Fruit fly (Drosophila melanogaster): ENCODE data around the gene CG15465.
A peak's percentile ranks its signal among the peaks of the same experiment; 100 is the strongest.

CG15465 gene

DNA sequence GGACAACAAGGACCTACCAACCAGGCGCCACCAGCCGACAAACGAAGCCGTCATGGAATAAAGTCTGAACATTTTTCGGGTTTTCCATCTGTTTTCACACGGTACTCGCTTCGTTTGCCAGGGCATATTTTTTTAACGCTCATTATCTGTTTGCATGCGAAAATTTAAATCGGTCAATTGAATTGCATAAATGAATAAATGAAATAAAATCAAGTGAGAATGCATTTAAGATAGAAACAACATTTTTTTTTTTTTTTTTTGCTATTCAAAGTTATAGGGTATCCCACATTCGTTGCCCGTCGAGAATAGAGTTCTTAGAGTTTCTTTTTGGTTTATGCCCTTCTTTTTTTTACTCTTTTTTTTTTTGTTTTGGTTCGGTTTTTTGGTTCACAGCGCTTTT lies 200.3 kb downstream of the CG15465 start (continued):
- peak; percentile 26; the same call in 1 of the 2 replicates for TF ChIP-seq wor (GFP tag; IDR thresholded peaks at IDR 0.05)
- TF ChIP-seq Camta (GFP tag; optimal IDR thresholded peaks at IDR 0.05) = no peak
- peak; percentile 63 for TF ChIP-seq Blimp-1 (GFP tag; optimal IDR thresholded peaks at IDR 0.05)
- TF ChIP-seq Dp (GFP tag; optimal IDR thresholded peaks at IDR 0.05) = no peak
- no peak for TF ChIP-seq Drgx (GFP tag; IDR thresholded peaks at IDR 0.05)
- TF ChIP-seq CG8089 (GFP tag; optimal IDR thresholded peaks at IDR 0.05) = no peak
- TF ChIP-seq CG10366 (GFP tag; IDR thresholded peaks at IDR 0.05) = peak; percentile 17; the same call in 1 of the 2 replicates
- peak; percentile 64 for TF ChIP-seq fd96Cb (tag; optimal IDR thresholded peaks at IDR 0.05)
- no peak for TF ChIP-seq CG15601 (tag; optimal IDR thresholded peaks at IDR 0.05)
- peak; percentile 24 for TF ChIP-seq CG12659 (GFP tag; optimal IDR thresholded peaks at IDR 0.05)
- TF ChIP-seq CG18262 (tag; optimal IDR thresholded peaks at IDR 0.05) = peak; percentile 21
- TF ChIP-seq schlank (tag; optimal IDR thresholded peaks at IDR 0.05) = no peak
- peak; percentile 17 for TF ChIP-seq BtbVII (GFP tag; optimal IDR thresholded peaks at IDR 0.05)
- TF ChIP-seq CG3065 (GFP tag; optimal IDR thresholded peaks at IDR 0.05) = no peak
- TF ChIP-seq Doc3 (GFP tag; IDR thresholded peaks at IDR 0.05; ENCODE audit: partially characterized antibody) = no peak
- TF ChIP-seq CG9817 (tag; optimal IDR thresholded peaks at IDR 0.05) = peak; percentile 41
- TF ChIP-seq CG17385 (GFP tag; optimal IDR thresholded peaks at IDR 0.05) = peak; percentile 57
- TF ChIP-seq sna (GFP tag; IDR thresholded peaks at IDR 0.05; ENCODE audit: partially characterized antibody) = no peak
- TF ChIP-seq CG6272 (GFP tag; IDR thresholded peaks at IDR 0.05) = peak; percentile 44; the same call in 1 of the 2 replicates
- TF ChIP-seq Vsx1 (GFP tag; optimal IDR thresholded peaks at IDR 0.05) = no peak
- peak; percentile 51 for TF ChIP-seq HLH54F (GFP tag; optimal IDR thresholded peaks at IDR 0.05)
- no peak for TF ChIP-seq crc (GFP tag; optimal IDR thresholded peaks at IDR 0.05)
- TF ChIP-seq CG15479 (GFP tag; optimal IDR thresholded peaks at IDR 0.05) = no peak
- TF ChIP-seq dmrt11E (tag; optimal IDR thresholded peaks at IDR 0.05) = no peak
- peak; percentile 6 for TF ChIP-seq gro (GFP tag; optimal IDR thresholded peaks at IDR 0.05)
- no peak for TF ChIP-seq CG33557 (GFP tag; optimal IDR thresholded peaks at IDR 0.05)
- TF ChIP-seq CG10147 (GFP tag; optimal IDR thresholded peaks at IDR 0.05) = peak; percentile 61
- no peak for TF ChIP-seq CG3407 (GFP tag; optimal IDR thresholded peaks at IDR 0.05)
- no peak for TF ChIP-seq al (GFP tag; IDR thresholded peaks at IDR 0.05)
- peak; percentile 33 for TF ChIP-seq CG10654 (GFP tag; optimal IDR thresholded peaks at IDR 0.05)
- no peak for TF ChIP-seq tll (GFP tag; optimal IDR thresholded peaks at IDR 0.05)
- TF ChIP-seq CG6689 (GFP tag; IDR thresholded peaks at IDR 0.05) = 0 out of 2 replicates have a peak, but pooled peaks have one; percentile 15
- peak; percentile 50 for TF ChIP-seq CG13894 (tag; optimal IDR thresholded peaks at IDR 0.05)
- no peak for TF ChIP-seq CG4707 (GFP tag; optimal IDR thresholded peaks at IDR 0.05)
- peak; percentile 30 for TF ChIP-seq NfI (GFP tag; optimal IDR thresholded peaks at IDR 0.05)
- no peak for TF ChIP-seq CG2199 (GFP tag; IDR thresholded peaks at IDR 0.05)
- TF ChIP-seq ewg (GFP tag; optimal IDR thresholded peaks at IDR 0.05) = no peak
- TF ChIP-seq Sox100B (GFP tag; optimal IDR thresholded peaks at IDR 0.05) = peak; percentile 23
- peak; percentile 29 for TF ChIP-seq CG12391 (tag; optimal IDR thresholded peaks at IDR 0.05)
- peak; percentile 40; the same call in 1 of the 2 replicates for TF ChIP-seq Ptx1 (GFP tag; IDR thresholded peaks at IDR 0.05)
- no peak for TF ChIP-seq wek (GFP tag; optimal IDR thresholded peaks at IDR 0.05)
- TF ChIP-seq ftz-f1 (GFP tag; optimal IDR thresholded peaks at IDR 0.05) = no peak
- TF ChIP-seq MBD-R2 (GFP tag; IDR thresholded peaks at IDR 0.05) = no peak
- no peak for TF ChIP-seq so (GFP tag; IDR thresholded peaks at IDR 0.05)
- TF ChIP-seq usp (GFP tag; optimal IDR thresholded peaks at IDR 0.05) = no peak
- TF ChIP-seq CG30403 (GFP tag; optimal IDR thresholded peaks at IDR 0.05) = peak; percentile 46
- peak; percentile 59 for TF ChIP-seq Fer3 (tag; optimal IDR thresholded peaks at IDR 0.05)
- peak; percentile 68 for TF ChIP-seq CG17359 (tag; optimal IDR thresholded peaks at IDR 0.05)
- 0 out of 3 replicates have a peak, but pooled peaks have one; percentile 43 for TF ChIP-seq CG7357 (GFP tag; IDR thresholded peaks at IDR 0.05)
- no peak for TF ChIP-seq CG18619 (GFP tag; optimal IDR thresholded peaks at IDR 0.05)
